Worm (Caenorhabditis elegans): ENCODE measurements around the gene F33D4.6.

DNA sequence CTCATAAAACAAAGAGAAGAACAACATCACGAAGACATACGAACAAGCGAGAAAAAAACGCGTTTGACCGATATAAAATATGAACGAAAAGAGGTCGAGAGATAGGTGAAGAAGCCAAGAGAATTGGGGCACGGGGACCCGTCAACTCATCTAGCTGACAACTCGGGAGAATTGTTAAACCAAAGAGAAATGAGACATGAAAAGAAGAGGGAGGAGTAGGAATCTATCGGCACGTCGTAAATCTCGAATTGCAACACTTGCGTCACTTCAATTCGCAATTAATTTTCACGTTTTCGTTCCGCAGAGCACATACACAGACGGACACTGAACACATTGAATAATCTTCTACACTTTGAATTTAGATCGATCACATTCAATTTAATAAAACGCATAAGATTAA is 5.7 kb upstream of the F33D4.6 start:
- TF ChIP-seq pes-1 (GFP tag; IDR thresholded peaks at IDR 0.05) (no peak), hnd-1 (tag; optimal IDR thresholded peaks at IDR 0.05) (no peak), ama-1 (optimal IDR thresholded peaks at IDR 0.05) (no peak), B0310.2 (tag; optimal IDR thresholded peaks at IDR 0.05) (no peak), F13C5.2 (tag; optimal IDR thresholded peaks at IDR 0.05) (no peak), hmbx-1 (tag; optimal IDR thresholded peaks at IDR 0.05) (no peak), aly-1 (tag; optimal IDR thresholded peaks at IDR 0.05) (no peak)
